Fruit fly (Drosophila melanogaster) whole organism, embryonic: ENCODE results near the gene CG17221.

Source experiments
- CG11093 ChIP-seq: fragments of 200-800 bp; sonication (Bioruptor generic); IDR thresholded peaks from 3 replicates; pipeline ENCODE4 v1.3.6; 2022; ENCODE audit warnings: missing biosample characterization, missing genetic modification characterization
- CG11504 ChIP-seq: fragments of 200-800 bp; sonication (Bioruptor generic); optimal IDR thresholded peaks from 3 replicates; lab custom pipeline; 2019; ENCODE audit warnings: missing biosample characterization, mild to moderate bottlenecking, missing genetic modification characterization, moderate library complexity
- CG12071 ChIP-seq: fragments of 200-800 bp; sonication (Bioruptor generic); optimal IDR thresholded peaks from 3 replicates; lab custom pipeline; 2018; ENCODE audit warnings: missing biosample characterization, mild to moderate bottlenecking, missing genetic modification characterization
- CG12236 ChIP-seq: fragments of 200-800 bp; sonication (Bioruptor generic); optimal IDR thresholded peaks from 2 replicates; lab custom pipeline; 2016; ENCODE audit warnings: missing biosample characterization, missing genetic modification characterization
- CG13296 ChIP-seq: fragments of 200-800 bp; sonication (Bioruptor generic); optimal IDR thresholded peaks from 3 replicates; lab custom pipeline; 2018; ENCODE audit warnings: missing biosample characterization, mild to moderate bottlenecking, missing genetic modification characterization
- CG13894 ChIP-seq: fragments of 200-800 bp; sonication (Bioruptor generic); optimal IDR thresholded peaks from 3 replicates; lab custom pipeline; 2018; ENCODE audit warnings: missing biosample characterization, mild to moderate bottlenecking, missing genetic modification characterization, moderate library complexity
- CG14860 ChIP-seq: fragments of 200-800 bp; sonication (Bioruptor generic); IDR thresholded peaks from 3 replicates; pipeline ENCODE4 v1.3.6; 2022; ENCODE audit warnings: missing biosample characterization, missing genetic modification characterization; ENCODE audit not compliant: partially characterized antibody
- CG15011 ChIP-seq: fragments of 200-800 bp; sonication (Bioruptor generic); optimal IDR thresholded peaks from 3 replicates; lab custom pipeline; 2018; ENCODE audit warnings: missing biosample characterization, mild to moderate bottlenecking, missing genetic modification characterization
- CG15269 ChIP-seq: fragments of 200-800 bp; sonication (Bioruptor generic); optimal IDR thresholded peaks from 2 replicates; lab custom pipeline; 2018; ENCODE audit warnings: missing biosample characterization, mild to moderate bottlenecking, missing genetic modification characterization, moderate library complexity
- CG1602 ChIP-seq: fragments of 200-800 bp; sonication (Bioruptor generic); optimal IDR thresholded peaks from 3 replicates; lab custom pipeline; 2016; ENCODE audit warnings: missing biosample characterization, missing genetic modification characterization
- CG18262 ChIP-seq: fragments of 200-800 bp; optimal IDR thresholded peaks from 3 replicates; lab custom pipeline; 2019; ENCODE audit warnings: missing biosample characterization, mild to moderate bottlenecking, missing genetic modification characterization, moderate library complexity
- CG18599 ChIP-seq: fragments of 200-800 bp; sonication (Bioruptor generic); optimal IDR thresholded peaks from 3 replicates; lab custom pipeline; 2017; ENCODE audit warnings: missing biosample characterization, missing genetic modification characterization, mild to moderate bottlenecking, moderate library complexity, missing genetic modification reagents
- CG3065 ChIP-seq: fragments of 200-800 bp; sonication (Bioruptor generic); optimal IDR thresholded peaks from 2 replicates; lab custom pipeline; 2016; ENCODE audit warnings: missing biosample characterization, missing genetic modification characterization
- CG3838 ChIP-seq: fragments of 200-800 bp; sonication (Bioruptor generic); optimal IDR thresholded peaks from 3 replicates; lab custom pipeline; 2016; ENCODE audit warnings: missing biosample characterization, missing genetic modification characterization
- CG42726 ChIP-seq: fragments of 200-800 bp; sonication (Bioruptor generic); IDR thresholded peaks from 2 replicates; pipeline ENCODE4 v1.3.6; 2022; ENCODE audit warnings: missing biosample characterization, missing genetic modification characterization; ENCODE audit not compliant: partially characterized antibody
- CG4617 ChIP-seq: fragments of 200-800 bp; sonication (Bioruptor generic); optimal IDR thresholded peaks from 3 replicates; lab custom pipeline; 2016; ENCODE audit warnings: missing biosample characterization, missing genetic modification characterization, borderline replicate concordance
- CG4707 ChIP-seq: fragments of 200-800 bp; sonication (Bioruptor generic); optimal IDR thresholded peaks from 2 replicates; lab custom pipeline; 2018; ENCODE audit warnings: missing biosample characterization, mild to moderate bottlenecking, missing genetic modification characterization, moderate library complexity
- CG6683 ChIP-seq: fragments of 200-800 bp; sonication (Bioruptor generic); optimal IDR thresholded peaks from 2 replicates; lab custom pipeline; 2017; ENCODE audit warnings: missing biosample characterization, mild to moderate bottlenecking, missing genetic modification characterization, missing genetic modification reagents
- CG7928 ChIP-seq: fragments of 200-800 bp; sonication (Bioruptor generic); optimal IDR thresholded peaks from 2 replicates; lab custom pipeline; 2017; ENCODE audit warnings: missing biosample characterization, mild to moderate bottlenecking, missing genetic modification characterization
- CG9932 ChIP-seq: fragments of 200-800 bp; sonication (Bioruptor generic); IDR thresholded peaks from 2 replicates; pipeline ENCODE4 v1.3.6; 2022; ENCODE audit warnings: missing biosample characterization, missing genetic modification characterization
- Camta ChIP-seq: fragments of 200-800 bp; sonication (Bioruptor generic); optimal IDR thresholded peaks from 2 replicates; lab custom pipeline; 2016; ENCODE audit warnings: missing biosample characterization, missing genetic modification characterization
- CoRest ChIP-seq: fragments of 200-800 bp; sonication (Bioruptor generic); optimal IDR thresholded peaks from 3 replicates; lab custom pipeline; 2018; ENCODE audit warnings: missing biosample characterization, mild to moderate bottlenecking, missing genetic modification characterization, moderate library complexity
- CrebB ChIP-seq: fragments of 200-800 bp; sonication (Bioruptor generic); optimal IDR thresholded peaks from 3 replicates; lab custom pipeline; 2018; ENCODE audit warnings: missing biosample characterization, mild to moderate bottlenecking, missing genetic modification characterization
- Dbx ChIP-seq: fragments of 200-800 bp; sonication (Bioruptor generic); IDR thresholded peaks from 3 replicates; pipeline ENCODE4 v1.3.6; 2022; ENCODE audit warnings: missing biosample characterization, missing genetic modification characterization
- Dip2 ChIP-seq: fragments of 200-800 bp; sonication (Bioruptor generic); IDR thresholded peaks from 2 replicates; pipeline ENCODE4 v1.3.6; 2022; ENCODE audit warnings: missing biosample characterization, missing genetic modification characterization
- Dip3 ChIP-seq: fragments of 200-800 bp; sonication (Bioruptor generic); optimal IDR thresholded peaks from 3 replicates; lab custom pipeline; 2016; ENCODE audit warnings: missing biosample characterization, missing genetic modification characterization
- Dll ChIP-seq: fragments of 200-800 bp; sonication (Bioruptor generic); IDR thresholded peaks from 4 replicates; pipeline ENCODE4 v1.3.6; 2022; ENCODE audit warnings: missing biosample characterization, missing genetic modification characterization; ENCODE audit not compliant: partially characterized antibody
- Doc2 ChIP-seq: fragments of 200-800 bp; sonication (Bioruptor generic); IDR thresholded peaks from 2 replicates; pipeline ENCODE4 v1.3.6; 2022; ENCODE audit warnings: missing biosample characterization, missing genetic modification characterization
- Dp ChIP-seq: fragments of 200-800 bp; sonication (Bioruptor generic); optimal IDR thresholded peaks from 2 replicates; lab custom pipeline; 2018; ENCODE audit warnings: missing biosample characterization, mild to moderate bottlenecking, missing genetic modification characterization, moderate library complexity
- HmgD ChIP-seq: fragments of 200-800 bp; sonication (Bioruptor generic); optimal IDR thresholded peaks from 3 replicates; lab custom pipeline; 2016; ENCODE audit warnings: missing biosample characterization, missing genetic modification characterization
- Myb ChIP-seq: fragments of 200-800 bp; sonication (Bioruptor generic); optimal IDR thresholded peaks from 2 replicates; lab custom pipeline; 2016; ENCODE audit warnings: missing biosample characterization, missing genetic modification characterization
- NC2α ChIP-seq: fragments of 200-800 bp; sonication (Bioruptor generic); optimal IDR thresholded peaks from 2 replicates; lab custom pipeline; 2016; ENCODE audit warnings: missing biosample characterization, missing genetic modification characterization
- Neu2 ChIP-seq: fragments of 200-800 bp; sonication (Bioruptor generic); optimal IDR thresholded peaks from 3 replicates; lab custom pipeline; 2016; ENCODE audit warnings: missing biosample characterization, missing genetic modification characterization, borderline replicate concordance
- Oli ChIP-seq: fragments of 200-800 bp; sonication (Bioruptor generic); optimal IDR thresholded peaks from 2 replicates; lab custom pipeline; 2018; ENCODE audit warnings: missing biosample characterization, mild to moderate bottlenecking, missing genetic modification characterization, moderate library complexity
- ab ChIP-seq: fragments of 200-800 bp; sonication (Bioruptor generic); optimal IDR thresholded peaks from 2 replicates; lab custom pipeline; 2016; ENCODE audit warnings: missing biosample characterization, missing genetic modification characterization
- chm ChIP-seq: fragments of 200-800 bp; sonication (Bioruptor generic); IDR thresholded peaks from 2 replicates; pipeline ENCODE4 v1.3.6; 2022; ENCODE audit warnings: missing biosample characterization, missing genetic modification characterization
- cwo ChIP-seq: fragments of 200-800 bp; sonication (Bioruptor generic); optimal IDR thresholded peaks from 3 replicates; lab custom pipeline; 2017; ENCODE audit warnings: missing biosample characterization, missing genetic modification characterization, mild to moderate bottlenecking, moderate library complexity, missing genetic modification reagents
- dati ChIP-seq: fragments of 200-800 bp; sonication (Bioruptor generic); IDR thresholded peaks from 2 replicates; pipeline ENCODE4 v1.3.6; 2022; ENCODE audit warnings: missing biosample characterization, missing genetic modification characterization
- eve ChIP-seq, 2 experiments: fragments of >200 bp; optimal IDR thresholded peaks; 2 replicates each; lab custom pipeline; 2017; ENCODE audit warnings: missing biosample characterization in 2 of 2, missing genetic modification characterization in 2 of 2
- fd96Cb ChIP-seq: fragments of 200-800 bp; sonication (Bioruptor generic); optimal IDR thresholded peaks from 2 replicates; lab custom pipeline; 2018; ENCODE audit warnings: missing biosample characterization, mild to moderate bottlenecking, missing genetic modification characterization, moderate library complexity
- jing ChIP-seq: fragments of 200-800 bp; sonication (Bioruptor generic); optimal IDR thresholded peaks from 2 replicates; lab custom pipeline; 2018; ENCODE audit warnings: missing biosample characterization, mild to moderate bottlenecking, missing genetic modification characterization
- onecut ChIP-seq: fragments of 200-800 bp; sonication (Bioruptor generic); IDR thresholded peaks from 2 replicates; pipeline ENCODE4 v1.3.6; 2022; ENCODE audit warnings: missing biosample characterization, missing genetic modification characterization
- pan ChIP-seq, 4 experiments: fragments of >200 bp in 3 of 4; fragments of 200-800 bp in 1 of 4; sonication (Bioruptor generic) in 1 of 4; optimal IDR thresholded peaks in 3 of 4; IDR thresholded peaks in 1 of 4; 2 replicates each; pipeline versions ENCODE4 v1.3.6 to Lab custom; 2017 to 2022; ENCODE audit warnings: missing biosample characterization in 2 of 4, missing genetic modification characterization in 2 of 4, mixed read lengths in 1 of 4
- schlank ChIP-seq: fragments of 200-800 bp; sonication (Bioruptor generic); optimal IDR thresholded peaks from 2 replicates; lab custom pipeline; 2018; ENCODE audit warnings: missing biosample characterization, mild to moderate bottlenecking, missing genetic modification characterization
- sisA ChIP-seq: fragments of 200-800 bp; sonication (Bioruptor generic); IDR thresholded peaks from 2 replicates; pipeline ENCODE4 v1.3.6; 2022; ENCODE audit warnings: missing biosample characterization, missing genetic modification characterization
- sqz ChIP-seq: fragments of 200-800 bp; sonication (Bioruptor generic); optimal IDR thresholded peaks from 3 replicates; lab custom pipeline; 2018; ENCODE audit warnings: missing biosample characterization, mild to moderate bottlenecking, missing genetic modification characterization
- ttk ChIP-seq: fragments of 200-800 bp; sonication (Bioruptor generic); IDR thresholded peaks from 2 replicates; pipeline ENCODE4 v2.1.2; 2022; ENCODE audit warnings: missing biosample characterization, missing genetic modification characterization
- vfl ChIP-seq: fragments of 200-800 bp; sonication (Bioruptor generic); optimal IDR thresholded peaks from 2 replicates; lab custom pipeline; 2016; ENCODE audit warnings: missing biosample characterization, missing genetic modification characterization
- wor ChIP-seq: fragments of 200-800 bp; sonication (Bioruptor generic); IDR thresholded peaks from 2 replicates; pipeline ENCODE4 v1.3.6; 2022; ENCODE audit warnings: missing biosample characterization, missing genetic modification characterization

CG17221 gene

dm6 chr2L:3086290-3086876 lies 46.6 kb downstream of the CG17221 start (continued):
- TF ChIP-seq ttk (GFP tag; lab: Robert Waterston, UW) (peak; percentile 35; the same call in 1 of the 2 replicates), HmgD (no peak), sisA (GFP tag; lab: Robert Waterston, UW) (peak; percentile 51), CG6683 (GFP tag; lab: Kevin White, UChicago) (peak; percentile 53), CG15011 (peak; percentile 56), eve (GFP tag; optimal IDR thresholded peaks at IDR 0.05; lab: Kevin White, UChicago) (peak in 1 of 2 experiments; percentile 27), Neu2 (GFP tag; lab: Kevin White, UChicago) (no peak), CG3838 (GFP tag; lab: Kevin White, UChicago) (peak; percentile 0), CrebB (tag; lab: Kevin White, UChicago) (peak; percentile 63), CG4707 (GFP tag; lab: Kevin White, UChicago) (no peak), CG18599 (GFP tag; lab: Kevin White, UChicago) (peak; percentile 81), schlank (no peak), Dbx (peak; percentile 79), Dip2 (GFP tag; lab: Robert Waterston, UW) (no peak), CG7928 (GFP tag; lab: Kevin White, UChicago) (no peak), pan (optimal IDR thresholded peaks at IDR 0.05; lab: Kevin White, UChicago) (no peak), pan (GFP tag; optimal IDR thresholded peaks at IDR 0.05 in 1 of 2, IDR thresholded peaks at IDR 0.05 in 1 of 2) (peak in 1 of 2 experiments; percentile 82), Camta (GFP tag; lab: Kevin White, UChicago) (peak; percentile 42), chm (no peak), Oli (tag; lab: Kevin White, UChicago) (peak; percentile 72), CG11504 (tag; lab: Kevin White, UChicago) (peak; percentile 83), CG4617 (GFP tag; lab: Kevin White, UChicago) (no peak), CG42726 (GFP tag; lab: Robert Waterston, UW) (no peak), dati (no peak), CG18262 (tag; lab: Kevin White, UChicago) (peak; percentile 64), CG13894 (tag; lab: Kevin White, UChicago) (peak; percentile 31), CG15269 (tag; lab: Kevin White, UChicago) (peak; percentile 86), Dll (GFP tag; lab: Robert Waterston, UW) (no peak), sqz (no peak), Dip3 (peak; percentile 42), Doc2 (no peak), CG12071 (peak; percentile 26), CG9932 (peak; percentile 79), jing (no peak), ab (GFP tag; lab: Kevin White, UChicago) (no peak), CG3065 (GFP tag; lab: Kevin White, UChicago) (peak; percentile 0), CoRest (peak; percentile 77), vfl (GFP tag; lab: Kevin White, UChicago) (peak; percentile 59), CG13296 (GFP tag; lab: Kevin White, UChicago) (peak; percentile 76), onecut (no peak), NC2α (no peak), CG1602 (GFP tag; lab: Kevin White, UChicago) (peak; percentile 10), CG14860 (GFP tag; lab: Robert Waterston, UW) (no peak), Myb (GFP tag; lab: Kevin White, UChicago) (peak; percentile 6), fd96Cb (tag; lab: Kevin White, UChicago) (peak; percentile 69), Dp (GFP tag; lab: Kevin White, UChicago) (peak; percentile 11), CG12236 (GFP tag; lab: Kevin White, UChicago) (no peak), wor (GFP tag; lab: Robert Waterston, UW) (no peak), cwo (GFP tag; lab: Kevin White, UChicago) (peak; percentile 76), CG11093 (GFP tag; lab: Robert Waterston, UW) (no peak)
